Fruit fly (Drosophila melanogaster): ENCODE measurements around the gene Pdha.

DNA sequence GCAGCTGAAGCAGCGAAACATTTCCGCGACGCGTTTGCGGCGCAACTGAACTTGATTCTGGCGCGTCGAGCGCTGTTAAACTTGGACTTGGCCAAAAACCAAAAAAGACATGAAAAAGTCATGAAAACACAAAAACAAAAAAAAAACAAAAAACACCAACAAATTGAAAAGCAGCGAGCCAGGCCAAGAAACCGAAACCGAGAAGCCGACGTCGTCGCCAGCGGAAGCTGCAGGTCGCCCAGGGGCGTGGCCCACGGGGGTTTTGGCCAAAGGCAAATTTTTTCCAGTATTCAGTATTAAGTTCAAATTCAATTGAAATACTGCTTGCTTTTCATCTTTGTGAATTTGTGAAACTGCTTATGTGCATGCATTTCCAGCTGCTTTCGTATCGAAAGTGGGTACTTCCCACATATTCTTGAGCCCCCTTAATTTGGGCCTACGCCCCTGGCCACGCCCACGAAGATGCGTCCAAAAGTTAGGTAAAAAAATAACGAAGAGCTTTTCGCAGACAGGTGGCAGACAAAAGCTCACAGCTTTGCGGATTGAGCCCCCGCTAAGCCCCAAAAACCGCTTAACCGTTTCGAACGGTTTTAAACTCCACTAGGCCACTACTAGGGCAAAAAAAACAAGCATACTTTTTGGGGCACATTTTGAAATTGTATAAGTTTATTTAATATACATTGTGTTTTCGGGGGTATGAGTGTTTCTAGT, 35.3 kb upstream of the Pdha start, which contains the start of gene CG3009:
- TF ChIP-seq CG8478 (optimal IDR thresholded peaks at IDR 0.05) (no peak), CTCF (optimal IDR thresholded peaks at IDR 0.05) (peak; percentile 36 to 59)
